Worm (Caenorhabditis elegans) whole organism, L4/young adult: ENCODE measurements around the gene F55D1.1.

ENCODE experiments used
- W03F9.2 ChIP-seq: fragments of 150-350 bp; optimal IDR thresholded peaks from 2 replicates; lab custom pipeline; 2014; ENCODE audit warnings: missing biosample characterization, missing genetic modification characterization
- dao-5 ChIP-seq: sonication (generic microtip); optimal IDR thresholded peaks from 2 replicates; lab custom pipeline; 2016; ENCODE audit warnings: missing genotype, missing genetic modification characterization, moderate library complexity, missing compliant biosample characterization
- him-1 ChIP-seq: sonication (generic microtip); optimal IDR thresholded peaks from 2 replicates; lab custom pipeline; 2016; ENCODE audit warnings: missing genotype, missing genetic modification reagents, missing genetic modification characterization, missing compliant biosample characterization

- no peak for TF ChIP-seq him-1 (tag; lab: Kevin White, UChicago)
- TF ChIP-seq W03F9.2 = no peak
- no peak for TF ChIP-seq dao-5 (tag; lab: Kevin White, UChicago)
Measured at ce11 chrX:5451706-5452105, 37.9 kb upstream of the F55D1.1 start.
